Fruit fly (Drosophila melanogaster) whole organism, embryonic: ENCODE measurements around the gene Caper.

Source experiments
- Aef1 ChIP-seq: fragments of 200-800 bp; sonication (Bioruptor generic); IDR thresholded peaks from 3 replicates; pipeline ENCODE4 v1.3.6; 2022; ENCODE audit warnings: missing biosample characterization, missing genetic modification characterization
- CG11504 ChIP-seq: fragments of 200-800 bp; sonication (Bioruptor generic); optimal IDR thresholded peaks from 3 replicates; lab custom pipeline; 2019; ENCODE audit warnings: missing biosample characterization, mild to moderate bottlenecking, missing genetic modification characterization, moderate library complexity
- CG11723 ChIP-seq: fragments of 200-800 bp; sonication (Bioruptor generic); optimal IDR thresholded peaks from 2 replicates; lab custom pipeline; 2017; ENCODE audit warnings: missing biosample characterization, mild to moderate bottlenecking, missing genetic modification characterization
- CG1233 ChIP-seq: fragments of 200-800 bp; sonication (Bioruptor generic); optimal IDR thresholded peaks from 4 replicates; lab custom pipeline; 2018; ENCODE audit warnings: missing biosample characterization, mild to moderate bottlenecking, missing genetic modification characterization
- CG1832 ChIP-seq: fragments of 200-800 bp; sonication (Bioruptor generic); optimal IDR thresholded peaks from 2 replicates; lab custom pipeline; 2017; ENCODE audit warnings: missing biosample characterization, mild to moderate bottlenecking, missing genetic modification characterization, inconsistent platforms
- CG30403 ChIP-seq: fragments of 200-800 bp; sonication (Bioruptor generic); optimal IDR thresholded peaks from 3 replicates; lab custom pipeline; 2016; ENCODE audit warnings: missing biosample characterization, missing genetic modification characterization
- CG31365 ChIP-seq: fragments of 200-800 bp; sonication (Bioruptor generic); optimal IDR thresholded peaks from 2 replicates; lab custom pipeline; 2018; ENCODE audit warnings: missing biosample characterization, mild to moderate bottlenecking, missing genetic modification characterization
- CG4730 ChIP-seq: fragments of 200-800 bp; sonication (Bioruptor generic); IDR thresholded peaks from 2 replicates; pipeline ENCODE4 v1.3.6; 2022; ENCODE audit warnings: missing biosample characterization, missing genetic modification characterization
- CG5245 ChIP-seq: fragments of 200-800 bp; sonication (Bioruptor generic); optimal IDR thresholded peaks from 3 replicates; lab custom pipeline; 2016; ENCODE audit warnings: missing biosample characterization, missing genetic modification characterization
- CG6854 ChIP-seq: fragments of 200-800 bp; sonication (Bioruptor generic); optimal IDR thresholded peaks from 3 replicates; lab custom pipeline; 2017; ENCODE audit warnings: missing biosample characterization, mild to moderate bottlenecking, missing genetic modification characterization
- CG7357 ChIP-seq: fragments of 200-800 bp; sonication (Bioruptor generic); IDR thresholded peaks from 3 replicates; pipeline ENCODE4 v1.3.6; 2022; ENCODE audit warnings: missing biosample characterization, missing genetic modification characterization
- CG7963 ChIP-seq: fragments of 200-800 bp; sonication (Bioruptor generic); IDR thresholded peaks from 3 replicates; pipeline ENCODE4 v1.3.6; 2022; ENCODE audit warnings: missing biosample characterization, missing genetic modification characterization; ENCODE audit not compliant: partially characterized antibody
- CG8089 ChIP-seq: fragments of 200-800 bp; sonication (Bioruptor generic); optimal IDR thresholded peaks from 3 replicates; lab custom pipeline; 2016; ENCODE audit warnings: missing biosample characterization, missing genetic modification characterization
- CG9609 ChIP-seq: fragments of 200-800 bp; sonication (Bioruptor generic); optimal IDR thresholded peaks from 3 replicates; lab custom pipeline; 2016; ENCODE audit warnings: missing biosample characterization, missing genetic modification characterization
- CrebB ChIP-seq: fragments of 200-800 bp; sonication (Bioruptor generic); optimal IDR thresholded peaks from 3 replicates; lab custom pipeline; 2018; ENCODE audit warnings: missing biosample characterization, mild to moderate bottlenecking, missing genetic modification characterization
- D ChIP-seq, 2 experiments: fragments of 200-800 bp in 1 of 2; fragments of >200 bp in 1 of 2; sonication (Bioruptor generic) in 1 of 2; optimal IDR thresholded peaks; 2 replicates in 1 of 2; 3 replicates in 1 of 2; lab custom pipeline; 2017; ENCODE audit warnings: mild to moderate bottlenecking in 1 of 2, missing biosample characterization in 1 of 2, missing genetic modification characterization in 1 of 2, missing genetic modification reagents in 1 of 2
- Ets65A ChIP-seq: fragments of 200-800 bp; sonication (Bioruptor generic); peaks from one replicate; lab custom pipeline; 2016; ENCODE audit warnings: missing biosample characterization, missing genetic modification characterization
- Fer2 ChIP-seq: fragments of 200-800 bp; sonication (Bioruptor generic); optimal IDR thresholded peaks from 2 replicates; lab custom pipeline; 2018; ENCODE audit warnings: missing biosample characterization, mild to moderate bottlenecking, missing genetic modification characterization, moderate library complexity
- Fer3 ChIP-seq: fragments of 200-800 bp; sonication (Bioruptor generic); optimal IDR thresholded peaks from 2 replicates; lab custom pipeline; 2018; ENCODE audit warnings: missing biosample characterization, mild to moderate bottlenecking, missing genetic modification characterization, moderate library complexity
- Hr39 ChIP-seq: fragments of >200 bp; optimal IDR thresholded peaks from 2 replicates; lab custom pipeline; 2017
- Mad ChIP-seq: fragments of 200-800 bp; sonication (Bioruptor generic); optimal IDR thresholded peaks from 2 replicates; lab custom pipeline; 2016; ENCODE audit warnings: missing biosample characterization, missing genetic modification characterization
- Neu2 ChIP-seq: fragments of 200-800 bp; sonication (Bioruptor generic); optimal IDR thresholded peaks from 3 replicates; lab custom pipeline; 2016; ENCODE audit warnings: missing biosample characterization, missing genetic modification characterization, borderline replicate concordance
- Nf-YA ChIP-seq: fragments of 200-800 bp; sonication (Bioruptor generic); IDR thresholded peaks from 2 replicates; pipeline ENCODE4 v1.3.6; 2022; ENCODE audit warnings: missing biosample characterization, missing genetic modification characterization
- Nf-YB ChIP-seq: fragments of 200-800 bp; sonication (Bioruptor generic); optimal IDR thresholded peaks from 3 replicates; lab custom pipeline; 2019; ENCODE audit warnings: missing biosample characterization, mild to moderate bottlenecking, missing genetic modification characterization, moderate library complexity
- Poxn ChIP-seq: fragments of 200-800 bp; sonication (Bioruptor generic); IDR thresholded peaks from 2 replicates; pipeline ENCODE4 v1.3.6; 2022; ENCODE audit warnings: missing biosample characterization, missing genetic modification characterization
- Ptx1 ChIP-seq: fragments of 200-800 bp; sonication (Bioruptor generic); IDR thresholded peaks from 2 replicates; pipeline ENCODE4 v1.3.6; 2022; ENCODE audit warnings: missing biosample characterization, missing genetic modification characterization
- Rfx ChIP-seq: fragments of 200-800 bp; sonication (Bioruptor generic); IDR thresholded peaks from 2 replicates; pipeline ENCODE4 v1.3.6; 2022; ENCODE audit warnings: missing biosample characterization, missing genetic modification characterization
- Side ChIP-seq: fragments of 200-800 bp; sonication (Bioruptor generic); optimal IDR thresholded peaks from 2 replicates; lab custom pipeline; 2016; ENCODE audit warnings: missing biosample characterization, missing genetic modification characterization
- Sry-β ChIP-seq: fragments of 200-800 bp; sonication (Bioruptor generic); optimal IDR thresholded peaks from 2 replicates; lab custom pipeline; 2018; ENCODE audit warnings: missing biosample characterization, mild to moderate bottlenecking, missing genetic modification characterization, moderate library complexity
- Ssrp ChIP-seq: fragments of 200-800 bp; sonication (Bioruptor generic); optimal IDR thresholded peaks from 2 replicates; lab custom pipeline; 2018; ENCODE audit warnings: missing biosample characterization, mild to moderate bottlenecking, missing genetic modification characterization, moderate library complexity
- Tbp ChIP-seq: fragments of >200 bp; optimal IDR thresholded peaks from 2 replicates; lab custom pipeline; 2018; ENCODE audit warnings: missing biosample characterization, missing genetic modification characterization
- ato ChIP-seq: fragments of 200-800 bp; sonication (Bioruptor generic); IDR thresholded peaks from 2 replicates; pipeline ENCODE4 v1.3.6; 2022; ENCODE audit warnings: missing biosample characterization, missing genetic modification characterization; ENCODE audit not compliant: partially characterized antibody
- dm ChIP-seq: fragments of 200-800 bp; sonication (Bioruptor generic); optimal IDR thresholded peaks from 3 replicates; lab custom pipeline; 2016; ENCODE audit warnings: missing biosample characterization, missing genetic modification characterization
- dpn ChIP-seq, 2 experiments: fragments of 200-800 bp; sonication (Bioruptor generic); optimal IDR thresholded peaks; 3 replicates each; lab custom pipeline; 2016; ENCODE audit warnings: missing biosample characterization in 2 of 2, missing genetic modification characterization in 2 of 2
- eve ChIP-seq, 2 experiments: fragments of >200 bp; optimal IDR thresholded peaks; 2 replicates each; lab custom pipeline; 2017; ENCODE audit warnings: missing biosample characterization in 2 of 2, missing genetic modification characterization in 2 of 2
- fu2 ChIP-seq: fragments of 200-800 bp; sonication (Bioruptor generic); optimal IDR thresholded peaks from 2 replicates; lab custom pipeline; 2016; ENCODE audit warnings: missing biosample characterization, missing genetic modification characterization
- gcm2 ChIP-seq: fragments of 200-800 bp; sonication (Bioruptor generic); optimal IDR thresholded peaks from 2 replicates; lab custom pipeline; 2016; ENCODE audit warnings: missing biosample characterization, missing genetic modification characterization
- gsb ChIP-seq: fragments of 200-800 bp; sonication (Bioruptor generic); IDR thresholded peaks from 2 replicates; pipeline ENCODE4 v1.3.6; 2022; ENCODE audit warnings: missing biosample characterization, missing genetic modification characterization
- lab ChIP-seq: fragments of 200-800 bp; sonication (Bioruptor generic); optimal IDR thresholded peaks from 3 replicates; lab custom pipeline; 2017; ENCODE audit warnings: missing biosample characterization, missing genetic modification characterization, mild to moderate bottlenecking, moderate library complexity, missing genetic modification reagents
- lov ChIP-seq, 2 experiments: fragments of 200-800 bp in 1 of 2; fragments of >200 bp in 1 of 2; sonication (Bioruptor generic) in 1 of 2; IDR thresholded peaks in 1 of 2; optimal IDR thresholded peaks in 1 of 2; 2 replicates in 1 of 2; 3 replicates in 1 of 2; pipeline versions ENCODE4 v1.3.6 to Lab custom; 2017 to 2022; ENCODE audit warnings: missing biosample characterization in 1 of 2, missing genetic modification characterization in 1 of 2
- otp ChIP-seq: fragments of 200-800 bp; sonication (Bioruptor generic); IDR thresholded peaks from 3 replicates; pipeline ENCODE4, ENCODE4 v1.3.6; 2022; ENCODE audit warnings: missing biosample characterization, missing genetic modification characterization
- peb ChIP-seq: fragments of 200-800 bp; sonication (Bioruptor generic); IDR thresholded peaks from 2 replicates; pipeline ENCODE4 v1.3.6; 2022; ENCODE audit warnings: missing biosample characterization, missing genetic modification characterization
- pum ChIP-seq: fragments of 200-800 bp; sonication (Bioruptor generic); optimal IDR thresholded peaks from 2 replicates; lab custom pipeline; 2016; ENCODE audit warnings: missing biosample characterization, missing genetic modification characterization
- seq ChIP-seq: fragments of 200-800 bp; sonication (Bioruptor generic); IDR thresholded peaks from 2 replicates; pipeline ENCODE4 v1.3.6; 2022; ENCODE audit warnings: missing biosample characterization, missing genetic modification characterization
- tap ChIP-seq: fragments of 200-800 bp; optimal IDR thresholded peaks from 3 replicates; lab custom pipeline; 2019; ENCODE audit warnings: missing biosample characterization, mild to moderate bottlenecking, missing genetic modification characterization, moderate library complexity
- toy ChIP-seq: fragments of 200-800 bp; sonication (Bioruptor generic); IDR thresholded peaks from 2 replicates; pipeline ENCODE4 v1.3.6; 2022; ENCODE audit warnings: missing biosample characterization, missing genetic modification characterization
- wek ChIP-seq: fragments of 200-800 bp; sonication (Bioruptor generic); optimal IDR thresholded peaks from 3 replicates; lab custom pipeline; 2018; ENCODE audit warnings: missing biosample characterization, mild to moderate bottlenecking, missing genetic modification characterization, moderate library complexity
- wor ChIP-seq: fragments of 200-800 bp; sonication (Bioruptor generic); IDR thresholded peaks from 2 replicates; pipeline ENCODE4 v1.3.6; 2022; ENCODE audit warnings: missing biosample characterization, missing genetic modification characterization
- z ChIP-seq: fragments of 200-800 bp; sonication (Bioruptor generic); IDR thresholded peaks from 3 replicates; pipeline ENCODE4 v1.3.6; 2022; ENCODE audit warnings: missing biosample characterization, missing genetic modification characterization

Gene Caper

dm6 chr2L:7026988-7027908 lies 5.3 kb upstream of the Caper start, which contains the start of the genes CG31908 and MME1 (continued):
- TF ChIP-seq fu2 (GFP tag; lab: Kevin White, UChicago) (peak; percentile 39), CG8089 (GFP tag; lab: Kevin White, UChicago) (no peak), ato (GFP tag; lab: Robert Waterston, UW) (peak; percentile 75; the same call in 1 of the 2 replicates), Side (GFP tag; lab: Kevin White, UChicago) (peak; percentile 17), CG7357 (no peak), peb (GFP tag; lab: Robert Waterston, UW) (no peak), z (GFP tag; lab: Robert Waterston, UW) (no peak), D (optimal IDR thresholded peaks at IDR 0.05; lab: Kevin White, UChicago) (no peak), D (GFP tag; optimal IDR thresholded peaks at IDR 0.05; lab: Kevin White, UChicago) (no peak), Tbp (GFP tag; lab: Kevin White, UChicago) (no peak), pum (GFP tag; lab: Kevin White, UChicago) (no peak), CG1832 (no peak), dpn (GFP tag; optimal IDR thresholded peaks at IDR 0.05; lab: Kevin White, UChicago) (peak; percentile 31 to 41), Mad (GFP tag; lab: Kevin White, UChicago) (no peak), Poxn (GFP tag; lab: Robert Waterston, UW) (no peak), CrebB (tag; lab: Kevin White, UChicago) (no peak), gsb (GFP tag; lab: Robert Waterston, UW) (no peak), Hr39 (lab: Kevin White, UChicago) (no peak), lab (peak; percentile 20), Sry-β (GFP tag; lab: Kevin White, UChicago) (no peak), CG31365 (tag; lab: Kevin White, UChicago) (no peak), gcm2 (GFP tag; lab: Kevin White, UChicago) (no peak), wek (GFP tag; lab: Kevin White, UChicago) (no peak), CG6854 (GFP tag; lab: Kevin White, UChicago) (no peak), eve (GFP tag; optimal IDR thresholded peaks at IDR 0.05; lab: Kevin White, UChicago) (no peak), CG5245 (GFP tag; lab: Kevin White, UChicago) (no peak), Aef1 (peak; percentile 20; the same call in 1 of the 3 replicates), CG9609 (GFP tag; lab: Kevin White, UChicago) (peak; percentile 27), Ssrp (tag; lab: Kevin White, UChicago) (no peak), Fer2 (tag; lab: Kevin White, UChicago) (no peak), wor (GFP tag; lab: Robert Waterston, UW) (no peak), dm (GFP tag; lab: Kevin White, UChicago) (peak; percentile 56), CG1233 (no peak), Fer3 (no peak), Rfx (GFP tag; lab: Robert Waterston, UW) (peak; percentile 28; the same call in 1 of the 2 replicates), Ptx1 (no peak), CG11504 (no peak), otp (GFP tag; lab: Robert Waterston, UW) (no peak), CG7963 (peak; percentile 69; the same call in 2 of the 3 replicates), Ets65A (GFP tag; lab: Kevin White, UChicago) (peak; percentile 93), lov (optimal IDR thresholded peaks at IDR 0.05; lab: Kevin White, UChicago) (no peak), lov (GFP tag; IDR thresholded peaks at IDR 0.05; lab: Robert Waterston, UW) (no peak), Neu2 (GFP tag; lab: Kevin White, UChicago) (no peak), CG4730 (GFP tag; lab: Robert Waterston, UW) (no peak), toy (GFP tag; lab: Robert Waterston, UW) (no peak), seq (GFP tag; lab: Robert Waterston, UW) (no peak), Nf-YA (GFP tag; lab: Robert Waterston, UW) (no peak), tap (no peak), CG11723 (no peak), Nf-YB (no peak), CG30403 (peak; percentile 36)
